Worm (Caenorhabditis elegans): ENCODE data around the gene Y53F4B.23.

The Y53F4B.23 gene

DNA sequence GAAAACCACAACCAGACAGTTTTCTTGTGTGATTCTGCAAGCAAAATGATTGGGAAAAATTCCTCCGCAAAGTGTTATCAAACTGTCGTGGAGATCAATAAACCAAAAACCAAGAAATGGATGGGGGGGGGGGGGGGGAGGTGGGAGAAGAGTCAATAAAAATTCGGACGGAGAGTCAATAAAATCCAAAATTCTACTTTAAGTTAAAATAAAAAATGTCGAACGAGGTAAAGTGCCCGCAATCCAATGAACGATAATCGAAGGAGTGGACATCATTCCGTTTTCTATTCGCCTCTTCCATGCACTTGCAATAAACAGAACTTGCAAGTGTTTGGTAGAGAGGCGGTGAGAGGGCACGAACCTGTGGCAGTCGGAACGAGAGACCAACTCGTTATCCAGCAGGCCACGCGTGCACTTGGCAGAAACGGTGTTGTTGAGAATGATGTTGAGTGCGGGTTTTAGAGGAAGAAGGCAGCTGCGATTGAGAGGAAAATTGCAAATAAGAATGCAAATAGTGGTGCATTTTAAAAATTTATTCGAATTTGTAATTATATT, 41.5 kb downstream of the Y53F4B.23 start, which contains the start of gene gst-27 (continued):
- TF ChIP-seq lin-40 (tag; optimal IDR thresholded peaks at IDR 0.05): peak; percentile 89
- TF ChIP-seq lin-54 (GFP tag; optimal IDR thresholded peaks at IDR 0.05): peak; percentile 82
- TF ChIP-seq F10E7.11 (tag; optimal IDR thresholded peaks at IDR 0.05): peak; percentile 31
- peak; percentile 89 for TF ChIP-seq B0261.1 (tag; optimal IDR thresholded peaks at IDR 0.05)
- TF ChIP-seq C17E4.6 (GFP tag; IDR thresholded peaks at IDR 0.05): peak; percentile 70
- peak; percentile 82 for TF ChIP-seq K12H6.12 (tag; optimal IDR thresholded peaks at IDR 0.05)
- peak; percentile 79 for TF ChIP-seq mel-28 (tag; optimal IDR thresholded peaks at IDR 0.05; ENCODE audit: borderline replicate concordance)
- TF ChIP-seq Y56A3A.18 (GFP tag; IDR thresholded peaks at IDR 0.05): peak; percentile 85
- peak; percentile 93 for TF ChIP-seq chd-7 (tag; optimal IDR thresholded peaks at IDR 0.05)
- peak; percentile 85 for TF ChIP-seq ztf-22 (GFP tag; optimal IDR thresholded peaks at IDR 0.05)
- TF ChIP-seq unc-130 (GFP tag; optimal IDR thresholded peaks at IDR 0.05): peak; percentile 61
- TF ChIP-seq F52B5.7 (tag; optimal IDR thresholded peaks at IDR 0.05): peak; percentile 91
- TF ChIP-seq pbrm-1 (GFP tag; IDR thresholded peaks at IDR 0.05): peak; percentile 81
- no peak for TF ChIP-seq nfya-2 (GFP tag; IDR thresholded peaks at IDR 0.05)
- TF ChIP-seq hmg-1.2 (GFP tag; IDR thresholded peaks at IDR 0.05): peak; percentile 71
- TF ChIP-seq ets-4 (GFP tag; optimal IDR thresholded peaks at IDR 0.05): peak; percentile 77
- TF ChIP-seq nhr-80 (tag; optimal IDR thresholded peaks at IDR 0.05): peak; percentile 69
- TF ChIP-seq snpc-3.4 (tag; optimal IDR thresholded peaks at IDR 0.05): peak; percentile 83
- peak; percentile 73 for TF ChIP-seq sptf-2 (GFP tag; optimal IDR thresholded peaks at IDR 0.05)
- peak; percentile 60; the same call in 1 of the 2 replicates for TF ChIP-seq attf-3 (GFP tag; conservative IDR thresholded peaks at IDR 0.05)
- no peak for TF ChIP-seq sdz-38 (tag; optimal IDR thresholded peaks at IDR 0.05)
- TF ChIP-seq dox-1 (GFP tag; IDR thresholded peaks at IDR 0.05): peak; percentile 95
- peak; percentile 77 for TF ChIP-seq fkh-3 (tag; optimal IDR thresholded peaks at IDR 0.05)
- no peak for TF ChIP-seq hlh-26 (GFP tag; conservative IDR thresholded peaks at IDR 0.05)
- TF ChIP-seq bed-1 (GFP tag; IDR thresholded peaks at IDR 0.05): 0 out of 2 replicates have a peak, but pooled peaks have one; percentile 37
- peak; percentile 76 for TF ChIP-seq repo-1 (tag; optimal IDR thresholded peaks at IDR 0.05)
- peak; percentile 24 to 56 for TF ChIP-seq let-607 (tag; optimal IDR thresholded peaks at IDR 0.05)
- peak; percentile 97 for TF ChIP-seq tbp1 (GFP tag; optimal IDR thresholded peaks at IDR 0.05)
- 0 out of 2 replicates have a peak, but pooled peaks have one; percentile 28 for TF ChIP-seq B0019.2 (GFP tag; conservative IDR thresholded peaks at IDR 0.05)
- no peak for TF ChIP-seq xnd-1 (tag; optimal IDR thresholded peaks at IDR 0.05)
- TF ChIP-seq mxl-1 (tag; optimal IDR thresholded peaks at IDR 0.05): peak; percentile 87
- peak; percentile 76 for TF ChIP-seq tlf-1 (GFP tag; optimal IDR thresholded peaks at IDR 0.05)
- peak; percentile 23 for TF ChIP-seq akir-1 (GFP tag; optimal IDR thresholded peaks at IDR 0.05)
- TF ChIP-seq D2030.7 (GFP tag; IDR thresholded peaks at IDR 0.05): peak; percentile 98
- no peak for TF ChIP-seq Y67H2A.10 (GFP tag; conservative IDR thresholded peaks at IDR 0.05)
- TF ChIP-seq egl-44 (GFP tag; IDR thresholded peaks at IDR 0.05): peak; percentile 90
- TF ChIP-seq dpff-1 (tag; optimal IDR thresholded peaks at IDR 0.05): peak; percentile 82
- peak; percentile 92 for TF ChIP-seq zim-3 (tag; optimal IDR thresholded peaks at IDR 0.05)
- TF ChIP-seq him-1 (tag; optimal IDR thresholded peaks at IDR 0.05): peak; percentile 88
- peak; percentile 18 for TF ChIP-seq somi-1 (GFP tag; optimal IDR thresholded peaks at IDR 0.05)
- peak; percentile 97 for TF ChIP-seq F23B12.7 (tag; optimal IDR thresholded peaks at IDR 0.05; ENCODE audit: insufficient read depth)
- peak; percentile 94 for TF ChIP-seq ceh-27 (GFP tag; optimal IDR thresholded peaks at IDR 0.05)
- peak; percentile 97 for TF ChIP-seq lin-26 (GFP tag; IDR thresholded peaks at IDR 0.05)
- TF ChIP-seq lsy-27 (tag; optimal IDR thresholded peaks at IDR 0.05; ENCODE audit: borderline replicate concordance, insufficient read depth): peak; percentile 41
- TF ChIP-seq ekl-4 (GFP tag; IDR thresholded peaks at IDR 0.05): peak; percentile 79
- peak; percentile 87 for TF ChIP-seq B0336.3 (GFP tag; IDR thresholded peaks at IDR 0.05)
- peak; percentile 72 for TF ChIP-seq hsf-1 (GFP tag; IDR thresholded peaks at IDR 0.05)
